Worm (Caenorhabditis elegans) whole organism, L4/young adult: Measurements from ENCODE around the gene ceh-43.

Source experiments
- dao-5 ChIP-seq: sonication (generic microtip); optimal IDR thresholded peaks from 2 replicates; lab custom pipeline; 2016; ENCODE audit warnings: missing genotype, missing genetic modification characterization, moderate library complexity, missing compliant biosample characterization
- him-1 ChIP-seq: sonication (generic microtip); optimal IDR thresholded peaks from 2 replicates; lab custom pipeline; 2016; ENCODE audit warnings: missing genotype, missing genetic modification reagents, missing genetic modification characterization, missing compliant biosample characterization

DNA sequence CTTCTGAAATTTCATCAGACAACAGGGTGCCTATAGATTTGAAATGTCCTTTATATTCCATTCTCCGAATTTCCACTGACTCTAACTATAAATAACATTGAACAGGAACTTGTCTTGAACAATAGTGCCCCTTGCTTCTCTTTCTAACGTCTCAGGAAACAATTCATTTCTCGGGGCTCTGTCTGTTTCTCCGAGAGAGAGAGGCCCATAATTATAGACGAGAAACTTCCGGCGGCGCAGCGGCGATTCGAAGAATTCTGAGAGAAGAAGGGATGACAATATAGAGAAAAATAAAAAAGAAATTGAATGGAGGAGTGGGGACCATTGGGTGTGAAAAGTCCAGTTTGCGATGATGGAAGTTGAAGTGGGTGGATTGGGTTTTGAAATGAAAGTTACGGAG is 10.5 kb upstream of the ceh-43 start:
- TF ChIP-seq dao-5 (tag; lab: Kevin White, UChicago) (no peak), him-1 (tag; lab: Kevin White, UChicago) (no peak)
